Fruit fly (Drosophila melanogaster) whole organism, embryonic: ENCODE data around the gene gammaTub37C.

Source experiments
- Awh ChIP-seq: fragments of 200-800 bp; sonication (Bioruptor generic); IDR thresholded peaks from 2 replicates; pipeline ENCODE4, ENCODE4 v1.3.6; 2022; ENCODE audit warnings: missing biosample characterization, missing genetic modification characterization
- CG18011 ChIP-seq: fragments of 200-800 bp; sonication (Bioruptor generic); optimal IDR thresholded peaks from 2 replicates; lab custom pipeline; 2017; ENCODE audit warnings: missing biosample characterization, missing genetic modification characterization, mild to moderate bottlenecking, moderate library complexity, missing genotype
- CG18599 ChIP-seq: fragments of 200-800 bp; sonication (Bioruptor generic); optimal IDR thresholded peaks from 3 replicates; lab custom pipeline; 2017; ENCODE audit warnings: missing biosample characterization, missing genetic modification characterization, mild to moderate bottlenecking, moderate library complexity, missing genetic modification reagents
- CG2199 ChIP-seq: fragments of 200-800 bp; sonication (Bioruptor generic); IDR thresholded peaks from 3 replicates; pipeline ENCODE4 v1.3.6; 2022; ENCODE audit warnings: missing biosample characterization, missing genetic modification characterization
- CG3065 ChIP-seq: fragments of 200-800 bp; sonication (Bioruptor generic); optimal IDR thresholded peaks from 2 replicates; lab custom pipeline; 2016; ENCODE audit warnings: missing biosample characterization, missing genetic modification characterization
- CG5953 ChIP-seq: fragments of 200-800 bp; sonication (Bioruptor generic); IDR thresholded peaks from 2 replicates; pipeline ENCODE4 v1.3.6; 2022; ENCODE audit warnings: missing biosample characterization, missing genetic modification characterization
- CG7372 ChIP-seq: fragments of 200-800 bp; sonication (Bioruptor generic); IDR thresholded peaks from 2 replicates; pipeline ENCODE4 v1.3.6; 2022; ENCODE audit warnings: missing biosample characterization, missing genetic modification characterization
- CG7745 ChIP-seq: fragments of 200-800 bp; sonication (Bioruptor generic); optimal IDR thresholded peaks from 2 replicates; lab custom pipeline; 2018; ENCODE audit warnings: missing biosample characterization, mild to moderate bottlenecking, missing genetic modification characterization, moderate library complexity
- CG7928 ChIP-seq: fragments of 200-800 bp; sonication (Bioruptor generic); optimal IDR thresholded peaks from 2 replicates; lab custom pipeline; 2017; ENCODE audit warnings: missing biosample characterization, mild to moderate bottlenecking, missing genetic modification characterization
- CG8944 ChIP-seq: fragments of 200-800 bp; sonication (Bioruptor generic); optimal IDR thresholded peaks from 3 replicates; lab custom pipeline; 2016; ENCODE audit warnings: missing biosample characterization, missing genetic modification characterization
- Dip2 ChIP-seq: fragments of 200-800 bp; sonication (Bioruptor generic); IDR thresholded peaks from 2 replicates; pipeline ENCODE4 v1.3.6; 2022; ENCODE audit warnings: missing biosample characterization, missing genetic modification characterization
- Eip74EF ChIP-seq, 2 experiments: fragments of 200-800 bp in 1 of 2; fragments of >200 bp in 1 of 2; sonication (Bioruptor generic) in 1 of 2; optimal IDR thresholded peaks; 2 replicates each; lab custom pipeline; 2017 to 2019; ENCODE audit warnings: missing biosample characterization in 2 of 2, missing genetic modification characterization in 2 of 2, mild to moderate bottlenecking in 1 of 2, moderate library complexity in 1 of 2
- Med ChIP-seq: fragments of 200-800 bp; sonication (Bioruptor generic); peaks from one replicate; lab custom pipeline; 2016; ENCODE audit warnings: missing biosample characterization, missing genetic modification characterization, mild to moderate bottlenecking, inconsistent platforms, moderate library complexity
- Sox100B ChIP-seq: fragments of 200-800 bp; sonication (Bioruptor generic); optimal IDR thresholded peaks from 3 replicates; lab custom pipeline; 2018; ENCODE audit warnings: missing biosample characterization, mild to moderate bottlenecking, missing genetic modification characterization
- al ChIP-seq: fragments of 200-800 bp; sonication (Bioruptor generic); IDR thresholded peaks from 2 replicates; pipeline ENCODE4 v1.3.6; 2022; ENCODE audit warnings: missing biosample characterization, missing genetic modification characterization
- br ChIP-seq: fragments of >200 bp; optimal IDR thresholded peaks from 2 replicates; lab custom pipeline; 2017
- chinmo ChIP-seq: fragments of 200-800 bp; sonication (Bioruptor generic); IDR thresholded peaks from 4 replicates; pipeline ENCODE4 v1.3.6; 2022; ENCODE audit warnings: missing biosample characterization, missing genetic modification characterization; ENCODE audit not compliant: partially characterized antibody
- gcm ChIP-seq: fragments of 200-800 bp; sonication (Bioruptor generic); optimal IDR thresholded peaks from 2 replicates; lab custom pipeline; 2019; ENCODE audit warnings: missing biosample characterization, mild to moderate bottlenecking, missing genetic modification characterization, moderate library complexity
- ken ChIP-seq: fragments of 200-800 bp; sonication (Bioruptor generic); IDR thresholded peaks from 3 replicates; pipeline ENCODE4 v1.3.6; 2022; ENCODE audit warnings: missing biosample characterization, missing genetic modification characterization
- pros ChIP-seq: fragments of 200-800 bp; sonication (Bioruptor generic); optimal IDR thresholded peaks from 3 replicates; lab custom pipeline; 2019; ENCODE audit warnings: missing biosample characterization, mild to moderate bottlenecking, missing genetic modification characterization, moderate library complexity
- rib ChIP-seq: fragments of 200-800 bp; sonication (Bioruptor generic); IDR thresholded peaks from 2 replicates; pipeline ENCODE4 v1.3.6; 2022; ENCODE audit warnings: missing biosample characterization, missing genetic modification characterization
- sqz ChIP-seq: fragments of 200-800 bp; sonication (Bioruptor generic); optimal IDR thresholded peaks from 3 replicates; lab custom pipeline; 2018; ENCODE audit warnings: missing biosample characterization, mild to moderate bottlenecking, missing genetic modification characterization
- stwl ChIP-seq: fragments of 200-800 bp; sonication (Bioruptor generic); optimal IDR thresholded peaks from 3 replicates; lab custom pipeline; 2018; ENCODE audit warnings: missing biosample characterization, mild to moderate bottlenecking, missing genetic modification characterization, moderate library complexity
- sug ChIP-seq: fragments of 200-800 bp; optimal IDR thresholded peaks from 2 replicates; lab custom pipeline; 2019; ENCODE audit warnings: missing biosample characterization, mild to moderate bottlenecking, missing genetic modification characterization, moderate library complexity
- tio ChIP-seq: fragments of 200-800 bp; sonication (Bioruptor generic); optimal IDR thresholded peaks from 2 replicates; lab custom pipeline; 2017; ENCODE audit warnings: missing biosample characterization, missing genetic modification characterization, inconsistent platforms
- vvl ChIP-seq: fragments of 200-800 bp; sonication (Bioruptor generic); IDR thresholded peaks from 2 replicates; pipeline ENCODE4 v1.3.6; 2022; ENCODE audit warnings: missing biosample characterization, missing genetic modification characterization

The gammaTub37C gene

DNA sequence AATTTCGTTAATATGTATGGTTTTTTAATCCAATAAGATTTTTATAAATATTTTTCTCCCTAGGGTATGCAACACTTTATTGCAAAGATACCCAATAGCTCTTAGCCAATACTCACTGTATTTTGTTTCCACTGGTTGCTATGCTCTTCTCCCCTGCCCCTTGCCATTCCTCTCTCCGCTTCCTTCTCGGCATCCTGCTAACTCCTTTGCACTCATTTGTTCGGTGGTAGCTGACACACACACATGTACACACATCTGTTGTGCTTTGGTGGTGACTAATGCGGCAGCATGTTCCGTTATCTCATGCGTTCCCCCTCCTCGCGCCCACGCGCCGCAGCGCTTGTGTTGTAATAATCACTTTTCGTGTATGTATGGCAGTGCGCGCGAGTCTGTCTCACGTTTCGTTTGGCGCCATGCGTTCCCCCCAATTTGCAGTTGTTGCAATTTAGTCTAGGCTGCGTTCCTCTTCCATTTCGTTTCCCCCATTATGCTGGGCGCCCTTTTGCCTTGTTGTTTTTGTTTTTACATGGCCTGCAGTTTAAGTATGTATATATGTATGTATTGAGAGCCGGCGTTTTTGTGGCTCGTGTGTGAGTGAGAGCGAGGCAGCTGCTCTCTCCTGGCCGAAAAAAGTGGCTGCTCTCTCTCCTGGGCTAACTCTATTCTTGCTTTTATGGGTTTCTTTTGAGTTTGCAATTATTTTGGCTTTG is 50.6 kb downstream of the gammaTub37C start, which contains the start of gene Polr1D (continued):
- no peak for TF ChIP-seq Dip2 (GFP tag; lab: Robert Waterston, UW)
- TF ChIP-seq CG7928 (GFP tag; lab: Kevin White, UChicago), result no peak
- TF ChIP-seq pros (GFP tag; lab: Kevin White, UChicago), result peak; percentile 99
- no peak for TF ChIP-seq sug (tag; lab: Kevin White, UChicago)
- no peak for TF ChIP-seq al (GFP tag; lab: Robert Waterston, UW)
- no peak for TF ChIP-seq ken
- TF ChIP-seq stwl (tag; lab: Kevin White, UChicago), result no peak
- TF ChIP-seq tio (GFP tag; lab: Kevin White, UChicago), result no peak
- no peak for TF ChIP-seq CG18011 (GFP tag; lab: Kevin White, UChicago)
- no peak for TF ChIP-seq CG7745 (tag; lab: Kevin White, UChicago)
- no peak for TF ChIP-seq CG5953
- TF ChIP-seq gcm, result peak; percentile 30
- no peak for TF ChIP-seq br (lab: Kevin White, UChicago)
- no peak for TF ChIP-seq CG7372 (GFP tag; lab: Robert Waterston, UW)

DNA sequence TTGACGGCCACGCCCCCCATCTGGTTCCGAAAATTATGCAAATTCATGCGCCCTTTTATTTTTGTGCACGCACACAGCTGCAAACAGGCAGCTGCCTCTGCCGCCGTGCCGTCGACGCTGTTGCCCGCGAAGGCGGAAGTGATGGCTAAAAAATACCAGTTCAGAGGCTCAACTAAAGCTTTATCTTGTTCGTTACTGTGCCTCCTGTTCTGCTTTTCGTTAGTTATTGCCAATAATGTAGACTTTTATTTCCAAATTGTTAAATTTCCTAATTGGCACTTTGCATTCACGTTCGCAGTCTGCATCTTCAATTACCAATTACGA is 51.2 kb downstream of the gammaTub37C start:
- TF ChIP-seq vvl (GFP tag; lab: Robert Waterston, UW), result peak; percentile 56
- TF ChIP-seq chinmo (GFP tag; lab: Robert Waterston, UW), result peak; percentile 51; the same call in 2 of the 4 replicates
- TF ChIP-seq Awh, result 0 out of 2 replicates have a peak, but pooled peaks have one; percentile 18
- no peak for TF ChIP-seq sqz (GFP tag; lab: Kevin White, UChicago)
- TF ChIP-seq rib, result 0 out of 2 replicates have a peak, but pooled peaks have one; percentile 22
- peak in 1 of 2 experiments; percentile 80 for TF ChIP-seq Eip74EF (GFP tag; optimal IDR thresholded peaks at IDR 0.05; lab: Kevin White, UChicago)
- no peak for TF ChIP-seq CG8944 (GFP tag; lab: Kevin White, UChicago)
- TF ChIP-seq CG2199 (GFP tag; lab: Robert Waterston, UW), result peak; percentile 58; the same call in 2 of the 3 replicates
- peak; percentile 24 for TF ChIP-seq Sox100B
- peak; percentile 11 for TF ChIP-seq CG3065 (GFP tag; lab: Kevin White, UChicago)
- TF ChIP-seq Med, result peak; percentile 71
- TF ChIP-seq CG18599 (GFP tag; lab: Kevin White, UChicago), result no peak
